Worm (Caenorhabditis elegans) whole organism, midembryonic: ENCODE measurements around the gene srw-41.

Experiments
- cog-1 ChIP-seq: sonication (generic microtip); optimal IDR thresholded peaks from 2 replicates; lab custom pipeline; 2016; ENCODE audit warnings: missing genetic modification characterization, missing compliant biosample characterization
- ref-1 ChIP-seq: fragments of 200-800 bp; sonication (Bioruptor generic); conservative IDR thresholded peaks from 2 replicates; pipeline ENCODE4 v1.3.6; 2022; ENCODE audit warnings: missing genetic modification reagents, missing genetic modification characterization, missing compliant biosample characterization
- ztf-23 ChIP-seq: fragments of 200-800 bp; sonication (Bioruptor generic); IDR thresholded peaks from 2 replicates; pipeline ENCODE4 v1.3.6; 2022; ENCODE audit warnings: missing genetic modification reagents, missing genetic modification characterization, missing compliant biosample characterization
- ztf-29 ChIP-seq: fragments of 200-800 bp; sonication (Bioruptor generic); IDR thresholded peaks from 2 replicates; pipeline ENCODE4 v1.3.6; 2022; ENCODE audit warnings: missing genetic modification reagents, missing genetic modification characterization, missing compliant biosample characterization

ce11 chrV:16668473-16668872, 28.8 kb upstream of the srw-41 start, which contains the start of gene F14F8.9:
- no peak for TF ChIP-seq cog-1 (tag; lab: Kevin White, UChicago)
- no peak for TF ChIP-seq ztf-29 (GFP tag; lab: Robert Waterston, UW)
- no peak for TF ChIP-seq ztf-23 (GFP tag; lab: Robert Waterston, UW)
- no peak for TF ChIP-seq ref-1 (GFP tag; lab: Robert Waterston, UW)
